Fruit fly (Drosophila melanogaster) whole organism, wandering third instar larva: ENCODE measurements around the gene GstO1.

Source experiments
- Abd-B ChIP-seq: fragments of >200 bp; optimal IDR thresholded peaks from 2 replicates; lab custom pipeline; 2017; ENCODE audit warnings: missing biosample characterization, missing genetic modification characterization
- CG32264 ChIP-seq: fragments of 200-800 bp; sonication (Bioruptor generic); optimal IDR thresholded peaks from 2 replicates; lab custom pipeline; 2016; ENCODE audit warnings: missing biosample characterization, missing genetic modification characterization
- CrebA ChIP-seq: fragments of 200-800 bp; sonication (Bioruptor generic); optimal IDR thresholded peaks from 2 replicates; lab custom pipeline; 2016; ENCODE audit warnings: missing biosample characterization, mild to moderate bottlenecking, missing genetic modification characterization, borderline replicate concordance
- Dfd ChIP-seq: fragments of >200 bp; optimal IDR thresholded peaks from 2 replicates; lab custom pipeline; 2017; ENCODE audit warnings: missing biosample characterization, missing genetic modification characterization
- Dif ChIP-seq: fragments of 200-275, 200-300 bp; sonication (Bioruptor generic); optimal IDR thresholded peaks from 2 replicates; lab custom pipeline; 2018; ENCODE audit warnings: missing biosample characterization, missing genetic modification characterization; ENCODE audit not compliant: partially characterized antibody
- HLH106 ChIP-seq: fragments of 200-800 bp; optimal IDR thresholded peaks from 3 replicates; lab custom pipeline; 2019; ENCODE audit warnings: missing biosample characterization, mild to moderate bottlenecking, missing genetic modification characterization, moderate library complexity
- Hnf4 ChIP-seq: fragments of 200-800 bp; sonication (Bioruptor generic); optimal IDR thresholded peaks from 2 replicates; lab custom pipeline; 2016; ENCODE audit warnings: missing biosample characterization, mild to moderate bottlenecking, missing genetic modification characterization
- Hr78 ChIP-seq: fragments of >200 bp; optimal IDR thresholded peaks from 2 replicates; lab custom pipeline; 2017; ENCODE audit warnings: missing biosample characterization, missing genetic modification characterization
- Myc ChIP-seq: fragments of >200 bp; optimal IDR thresholded peaks from 2 replicates; lab custom pipeline; 2017
- N ChIP-seq: fragments of >200 bp; optimal IDR thresholded peaks from 2 replicates; lab custom pipeline; 2018; ENCODE audit warnings: missing biosample characterization, missing external identifiers, missing genetic modification characterization
- OdsH ChIP-seq: fragments of 200-800 bp; sonication (Bioruptor generic); optimal IDR thresholded peaks from 2 replicates; lab custom pipeline; 2016; ENCODE audit warnings: missing biosample characterization, mild to moderate bottlenecking, missing genetic modification characterization
- Rel ChIP-seq, 2 experiments: fragments of 200-800 bp; sonication (Bioruptor generic) in 1 of 2; optimal IDR thresholded peaks; 2 replicates in 1 of 2; 3 replicates in 1 of 2; lab custom pipeline; 2016 to 2019; ENCODE audit warnings: mild to moderate bottlenecking in 2 of 2, missing biosample characterization in 2 of 2, missing genetic modification characterization in 2 of 2, moderate library complexity in 1 of 2
- Sp1 ChIP-seq: fragments of 200-800 bp; sonication (Bioruptor generic); optimal IDR thresholded peaks from 3 replicates; lab custom pipeline; 2019; ENCODE audit warnings: missing biosample characterization, mild to moderate bottlenecking, missing genetic modification characterization, moderate library complexity
- Vsx2 ChIP-seq: fragments of 200-300, 225-300 bp; sonication (Bioruptor generic); optimal IDR thresholded peaks from 2 replicates; lab custom pipeline; 2018; ENCODE audit warnings: missing biosample characterization, missing genetic modification characterization; ENCODE audit not compliant: partially characterized antibody
- br ChIP-seq: fragments of 200-800 bp; sonication (Bioruptor generic); optimal IDR thresholded peaks from 2 replicates; lab custom pipeline; 2016; ENCODE audit warnings: missing biosample characterization, missing genetic modification characterization
- brk ChIP-seq: fragments of 200-800 bp; sonication (Bioruptor generic); optimal IDR thresholded peaks from 2 replicates; lab custom pipeline; 2016; ENCODE audit warnings: missing biosample characterization, mild to moderate bottlenecking, missing genetic modification characterization
- dl ChIP-seq, 2 experiments: fragments of 175-275, 200-275 bp in 1 of 2; fragments of 200-275 bp in 1 of 2; sonication (Bioruptor generic); optimal IDR thresholded peaks; lab custom pipeline; 2018; ENCODE audit warnings: mild to moderate bottlenecking in 2 of 2, missing biosample characterization in 2 of 2, missing genetic modification characterization in 2 of 2, moderate library complexity in 2 of 2; ENCODE audit not compliant: partially characterized antibody in 2 of 2, insufficient read depth in 1 of 2
- dmrt93B ChIP-seq: fragments of 200-800 bp; sonication (Bioruptor generic); optimal IDR thresholded peaks from 2 replicates; lab custom pipeline; 2018; ENCODE audit warnings: missing biosample characterization, mild to moderate bottlenecking, missing genetic modification characterization
- dsf ChIP-seq: sonication (Bioruptor generic); optimal IDR thresholded peaks from 2 replicates; lab custom pipeline; 2016; ENCODE audit warnings: missing biosample characterization, missing genetic modification characterization, borderline replicate concordance
- h ChIP-seq: fragments of 200-800 bp; sonication (Bioruptor generic); optimal IDR thresholded peaks from 3 replicates; lab custom pipeline; 2016; ENCODE audit warnings: missing biosample characterization, mild to moderate bottlenecking, missing genetic modification characterization
- jim ChIP-seq: fragments of 175-275, 200-325 bp; sonication (Bioruptor generic); optimal IDR thresholded peaks from 2 replicates; lab custom pipeline; 2016; ENCODE audit warnings: missing biosample characterization, mild to moderate bottlenecking, missing genetic modification characterization
- pan ChIP-seq: fragments of >200 bp; optimal IDR thresholded peaks from 2 replicates; lab custom pipeline; 2017
- psq ChIP-seq: fragments of 200-800 bp; sonication (Bioruptor generic); optimal IDR thresholded peaks from 3 replicates; lab custom pipeline; 2017; ENCODE audit warnings: missing biosample characterization, mild to moderate bottlenecking, missing genetic modification characterization, moderate library complexity
- rgr ChIP-seq: fragments of 200-800 bp; sonication (Bioruptor generic); optimal IDR thresholded peaks from 3 replicates; lab custom pipeline; 2016; ENCODE audit warnings: missing biosample characterization, mild to moderate bottlenecking, missing genetic modification characterization
- sage ChIP-seq: fragments of 200-800 bp; sonication (Bioruptor generic); optimal IDR thresholded peaks from 2 replicates; lab custom pipeline; 2016; ENCODE audit warnings: missing biosample characterization, mild to moderate bottlenecking, missing genetic modification characterization
- tai ChIP-seq: sonication (Bioruptor generic); optimal IDR thresholded peaks from 2 replicates; lab custom pipeline; 2016; ENCODE audit warnings: missing biosample characterization, missing genetic modification characterization
- woc ChIP-seq: sonication (Bioruptor generic); optimal IDR thresholded peaks from 2 replicates; lab custom pipeline; 2016; ENCODE audit warnings: missing biosample characterization, mild to moderate bottlenecking, missing genetic modification characterization

The GstO1 gene

dm6 chr3L:8559754-8560328, 35.2 kb upstream of the GstO1 start:
- TF ChIP-seq rgr (GFP tag; lab: Kevin White, UChicago) (no peak), pan (lab: Kevin White, UChicago) (no peak), Vsx2 (GFP tag; lab: Kevin White, UChicago) (peak; percentile 81), Dif (GFP tag; lab: Kevin White, UChicago) (peak; percentile 31), dl (GFP tag; optimal IDR thresholded peaks at IDR 0.05; lab: Kevin White, UChicago; ENCODE audit: insufficient read depth in 1 of 2, partially characterized antibody in 2 of 2) (peak in 1 of 2 experiments; percentile 12)

dm6 chr3L:8557018-8557417, 32.4 kb upstream of the GstO1 start:
- TF ChIP-seq dsf = no peak
- TF ChIP-seq CG32264 (GFP tag; lab: Kevin White, UChicago) = no peak
- no peak for TF ChIP-seq Dfd (GFP tag; lab: Kevin White, UChicago)
- no peak for TF ChIP-seq jim (GFP tag; lab: Kevin White, UChicago)
- no peak for TF ChIP-seq Sp1 (GFP tag; lab: Kevin White, UChicago)
- no peak for TF ChIP-seq brk (GFP tag; lab: Kevin White, UChicago)
- TF ChIP-seq OdsH (GFP tag; lab: Kevin White, UChicago) = no peak
- no peak for TF ChIP-seq Dif (GFP tag; lab: Kevin White, UChicago)
- no peak for TF ChIP-seq psq (GFP tag; lab: Kevin White, UChicago)
- TF ChIP-seq, all 38 proteins: peak for 0

DNA sequence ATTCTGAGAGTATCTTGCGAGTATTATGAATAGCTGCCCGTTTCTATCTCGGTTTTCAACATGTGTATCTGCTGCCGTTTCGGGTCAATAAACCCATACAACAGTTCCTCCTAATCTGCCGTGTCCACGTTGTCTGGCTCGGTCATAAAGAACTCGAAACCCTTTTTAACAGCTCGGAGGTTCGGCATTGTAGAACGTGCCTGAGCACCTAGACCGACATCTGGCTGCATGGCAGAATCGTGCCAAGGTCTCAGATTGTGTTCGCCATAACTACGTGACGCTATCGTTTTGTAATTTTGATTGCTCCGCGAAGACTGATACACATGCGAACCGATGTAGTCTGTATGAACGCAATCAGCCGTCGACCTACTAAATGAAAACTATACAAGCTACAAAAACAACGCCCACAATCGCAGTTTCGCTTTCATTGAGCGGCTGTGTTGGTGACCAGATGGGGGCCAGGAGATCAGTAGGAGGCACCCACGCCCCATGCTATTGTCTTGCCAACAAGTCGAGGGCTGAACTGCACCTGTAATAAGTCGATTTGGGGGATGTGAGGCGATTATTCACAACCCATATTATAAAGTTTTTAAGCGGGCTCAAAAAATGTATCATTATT, 29.5 kb upstream of the GstO1 start:
- TF ChIP-seq woc (GFP tag; lab: Kevin White, UChicago) (no peak), dmrt93B (GFP tag; lab: Kevin White, UChicago) (no peak), h (GFP tag; lab: Kevin White, UChicago) (no peak), tai (GFP tag; lab: Kevin White, UChicago) (no peak)

DNA sequence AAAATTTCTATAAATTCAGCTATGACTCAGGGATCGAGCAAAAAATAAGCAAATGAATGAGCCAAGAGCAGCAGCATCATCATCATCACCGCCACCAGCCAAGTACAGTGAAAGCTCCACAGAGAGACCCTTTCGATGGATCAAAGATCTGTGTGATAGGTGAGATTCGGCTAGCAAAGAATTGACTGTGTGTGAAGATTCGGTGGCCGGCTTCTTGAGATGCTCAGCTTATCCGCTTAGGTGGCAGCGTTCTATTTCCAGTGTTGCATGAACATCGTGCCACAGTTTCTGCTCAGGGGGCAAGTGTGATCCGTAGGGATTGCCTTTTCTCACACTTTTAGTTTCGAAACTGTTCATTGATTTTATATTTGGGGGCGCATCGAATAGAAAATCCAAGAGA, 28.5 kb upstream of the GstO1 start:
- no peak for TF ChIP-seq HLH106 (tag; lab: Kevin White, UChicago)
- TF ChIP-seq Dif (GFP tag; lab: Kevin White, UChicago) = no peak
- TF ChIP-seq Myc (lab: Kevin White, UChicago) = no peak
- no peak for TF ChIP-seq sage (GFP tag; lab: Kevin White, UChicago)
- TF ChIP-seq br = no peak
- TF ChIP-seq Hnf4 (GFP tag; lab: Kevin White, UChicago) = no peak
- no peak for TF ChIP-seq Hr78
- TF ChIP-seq CrebA (GFP tag; lab: Kevin White, UChicago) = no peak
- TF ChIP-seq woc (GFP tag; lab: Kevin White, UChicago) = no peak
- no peak for TF ChIP-seq N (GFP tag; lab: Kevin White, UChicago)
- TF ChIP-seq Sp1 (GFP tag; lab: Kevin White, UChicago) = no peak
- TF ChIP-seq Vsx2 (GFP tag; lab: Kevin White, UChicago) = no peak
- TF ChIP-seq h (GFP tag; lab: Kevin White, UChicago) = no peak
- no peak for TF ChIP-seq rgr (GFP tag; lab: Kevin White, UChicago)
- TF ChIP-seq jim (GFP tag; lab: Kevin White, UChicago) = no peak
- no peak for TF ChIP-seq dsf

- TF ChIP-seq Dfd (GFP tag; lab: Kevin White, UChicago) (no peak), Rel (GFP tag; optimal IDR thresholded peaks at IDR 0.05; lab: Kevin White, UChicago) (no peak), Rel (tag; optimal IDR thresholded peaks at IDR 0.05; lab: Kevin White, UChicago) (peak; percentile 32), Abd-B (GFP tag; lab: Kevin White, UChicago) (no peak)
- TF ChIP-seq, all 38 proteins: peak for 1
These were observed 26.2 kb upstream of the GstO1 start for dm6 chr3L:8550836-8551235.
